Worm (Caenorhabditis elegans): Measurements from ENCODE around the gene K10D6.4.

The K10D6.4 gene

DNA sequence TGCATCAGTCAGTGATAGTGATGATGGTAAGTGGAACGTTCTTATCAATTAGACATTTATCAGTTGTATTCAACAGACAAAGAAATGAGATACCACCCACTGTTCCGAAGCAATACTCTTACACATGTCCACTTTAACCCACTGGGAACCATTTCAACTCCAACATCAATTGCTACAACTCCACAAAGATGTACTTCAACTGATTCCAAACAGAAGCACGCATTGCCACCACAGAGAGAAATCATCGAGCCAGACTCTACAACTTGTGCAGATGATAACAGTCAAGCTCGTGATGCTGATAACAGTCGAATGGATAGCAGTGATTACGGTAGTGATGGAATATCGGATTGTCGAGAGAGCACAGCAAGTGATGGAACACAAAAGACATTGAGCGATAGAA, 34.2 kb downstream of the K10D6.4 start:
- TF ChIP-seq sea-1 (GFP tag; conservative IDR thresholded peaks at IDR 0.05) (no peak), pes-1 (GFP tag; IDR thresholded peaks at IDR 0.05) (no peak), flt-1 (GFP tag; IDR thresholded peaks at IDR 0.05) (no peak), ceh-36 (tag; optimal IDR thresholded peaks at IDR 0.05) (no peak), tbx-11 (GFP tag; IDR thresholded peaks at IDR 0.05) (no peak), hmg-4 (GFP tag; optimal IDR thresholded peaks at IDR 0.05) (no peak), ceh-13 (GFP tag; optimal IDR thresholded peaks at IDR 0.05) (no peak), F13C5.2 (tag; optimal IDR thresholded peaks at IDR 0.05) (no peak), B0310.2 (tag; optimal IDR thresholded peaks at IDR 0.05) (no peak), hnd-1 (tag; optimal IDR thresholded peaks at IDR 0.05) (no peak)

DNA sequence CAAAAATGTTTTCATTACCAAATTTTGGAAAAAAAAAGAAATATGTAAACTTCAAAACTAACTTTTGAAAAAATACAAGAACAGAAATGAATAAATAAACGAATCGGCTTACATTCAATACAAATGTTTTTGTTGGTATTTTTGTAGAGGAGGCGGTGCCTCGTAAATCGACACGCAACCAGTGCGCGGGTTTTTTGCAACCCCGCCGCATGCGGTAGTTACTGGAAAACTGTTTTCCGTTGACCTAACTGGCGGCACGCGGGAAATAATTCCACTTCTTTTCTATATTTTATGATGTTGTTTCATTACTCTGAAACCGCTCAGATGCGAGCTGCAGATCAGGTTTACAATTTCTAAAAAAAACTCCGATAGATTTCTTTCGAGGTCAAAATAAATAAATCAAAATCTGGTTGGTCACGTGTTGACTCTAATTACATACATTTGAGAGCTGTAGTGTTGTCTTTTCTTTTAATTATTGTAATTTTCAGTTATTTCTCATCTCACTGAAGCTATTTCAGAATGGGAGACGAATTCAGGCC, 37.5 kb downstream of the K10D6.4 start, which contains the start of the genes dvc-1 and ima-1:
Gene dvc-1, minus strand, starts transcription at position 145 of the 539 bp plus-strand sequence.
Gene ima-1, plus strand, starts transcription at position 489 of the 539 bp plus-strand sequence.
- TF ChIP-seq hmg-4 (GFP tag; optimal IDR thresholded peaks at IDR 0.05) (peak; percentile 50), ceh-13 (GFP tag; optimal IDR thresholded peaks at IDR 0.05) (peak; percentile 65), ceh-36 (tag; optimal IDR thresholded peaks at IDR 0.05) (peak; percentile 69), tbx-37 (GFP tag; conservative IDR thresholded peaks at IDR 0.05) (peak; percentile 74), F13C5.2 (tag; optimal IDR thresholded peaks at IDR 0.05) (peak; percentile 90), pes-1 (GFP tag; IDR thresholded peaks at IDR 0.05) (no peak), sea-1 (GFP tag; conservative IDR thresholded peaks at IDR 0.05) (peak; percentile 75), hmbx-1 (tag; optimal IDR thresholded peaks at IDR 0.05) (peak; percentile 12), flt-1 (GFP tag; IDR thresholded peaks at IDR 0.05) (peak; percentile 76), B0310.2 (tag; optimal IDR thresholded peaks at IDR 0.05) (no peak), tra-4 (tag; optimal IDR thresholded peaks at IDR 0.05) (no peak), aly-1 (tag; optimal IDR thresholded peaks at IDR 0.05) (no peak), hnd-1 (tag; optimal IDR thresholded peaks at IDR 0.05) (peak; percentile 43), tbx-11 (GFP tag; IDR thresholded peaks at IDR 0.05) (peak; percentile 69; the same call in 1 of the 2 replicates), ets-7 (tag; optimal IDR thresholded peaks at IDR 0.05) (peak; percentile 0), scrt-1 (GFP tag; IDR thresholded peaks at IDR 0.05) (peak; percentile 55; the same call in 1 of the 2 replicates)

DNA sequence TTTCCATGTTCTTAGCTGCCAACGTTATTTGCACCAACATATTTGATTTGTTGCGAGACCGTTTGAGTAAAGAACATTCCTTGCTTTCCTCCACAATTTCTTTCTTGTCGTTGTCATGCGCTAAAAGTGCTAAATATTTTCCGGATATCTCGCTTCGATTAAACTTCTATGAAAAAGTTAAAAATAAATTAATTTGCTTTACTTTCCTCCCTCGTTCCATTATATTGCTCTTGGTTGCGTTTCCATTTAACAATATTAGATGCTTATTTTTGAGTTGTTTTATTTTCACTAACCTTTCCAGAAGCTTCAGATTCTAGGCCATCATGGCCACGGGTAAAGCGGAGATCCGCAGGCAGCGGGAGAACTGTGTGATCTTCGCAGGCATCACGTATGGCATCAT, 39.9 kb downstream of the K10D6.4 start, which contains the start of gene pgap-1:
Gene pgap-1, plus strand, starts transcription at position 301 of the 400 bp plus-strand sequence.
- TF ChIP-seq sea-1 (GFP tag; conservative IDR thresholded peaks at IDR 0.05) (no peak), tbx-37 (GFP tag; conservative IDR thresholded peaks at IDR 0.05) (no peak), ceh-36 (tag; optimal IDR thresholded peaks at IDR 0.05) (no peak), ets-7 (tag; optimal IDR thresholded peaks at IDR 0.05) (no peak), scrt-1 (GFP tag; IDR thresholded peaks at IDR 0.05) (no peak), flt-1 (GFP tag; IDR thresholded peaks at IDR 0.05) (no peak), tbx-11 (GFP tag; IDR thresholded peaks at IDR 0.05) (no peak), F13C5.2 (tag; optimal IDR thresholded peaks at IDR 0.05) (no peak), ceh-13 (GFP tag; optimal IDR thresholded peaks at IDR 0.05) (no peak), ama-1 (optimal IDR thresholded peaks at IDR 0.05) (no peak), hmg-4 (GFP tag; optimal IDR thresholded peaks at IDR 0.05) (no peak), hmbx-1 (tag; optimal IDR thresholded peaks at IDR 0.05) (no peak), tra-4 (tag; optimal IDR thresholded peaks at IDR 0.05) (no peak), B0310.2 (tag; optimal IDR thresholded peaks at IDR 0.05) (no peak), aly-1 (tag; optimal IDR thresholded peaks at IDR 0.05) (no peak), hnd-1 (tag; optimal IDR thresholded peaks at IDR 0.05) (no peak), pes-1 (GFP tag; IDR thresholded peaks at IDR 0.05) (no peak)

DNA sequence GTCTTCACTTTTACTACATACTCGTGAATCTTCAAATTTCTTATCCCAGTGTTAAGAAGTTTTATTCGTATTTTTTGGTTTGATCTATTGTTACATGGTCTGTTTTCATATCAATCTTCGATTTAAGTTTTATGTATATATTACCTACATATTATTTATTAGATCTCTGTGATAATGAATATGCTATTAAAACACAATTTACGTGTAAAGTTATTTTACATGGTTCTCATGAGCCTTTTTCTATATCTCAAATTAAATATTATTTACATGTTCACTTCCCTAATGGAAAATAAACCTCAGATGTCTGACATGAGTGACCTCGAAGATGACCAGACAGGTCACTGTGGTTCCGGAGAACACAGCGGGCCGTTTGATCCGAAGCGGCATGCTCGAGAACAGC, 42.8 kb downstream of the K10D6.4 start, which contains the start of gene mxl-1:
Gene mxl-1, plus strand, starts transcription at position 301 of the 400 bp plus-strand sequence.
- TF ChIP-seq flt-1 (GFP tag; IDR thresholded peaks at IDR 0.05): no peak

DNA sequence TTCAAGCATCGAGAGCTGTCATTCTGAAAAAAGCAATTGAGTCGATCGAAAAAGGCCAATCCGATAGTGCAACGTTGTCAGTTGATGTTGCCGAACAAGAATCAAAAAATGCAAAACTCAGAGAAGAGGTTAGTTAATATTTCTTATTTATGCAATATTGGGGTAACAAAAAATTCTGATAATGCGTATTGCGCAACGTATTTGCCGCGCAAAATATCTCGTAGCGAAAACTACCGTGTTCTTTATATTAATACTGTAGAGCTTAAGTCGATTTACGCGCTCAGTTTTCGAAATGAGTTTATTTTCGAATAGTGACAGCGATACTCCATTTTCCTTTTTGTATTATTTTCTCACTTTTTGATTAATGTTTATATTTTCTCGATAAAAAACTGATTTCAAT, 43.3 kb downstream of the K10D6.4 start:
- no peak for TF ChIP-seq hmbx-1 (tag; optimal IDR thresholded peaks at IDR 0.05)
- TF ChIP-seq B0310.2 (tag; optimal IDR thresholded peaks at IDR 0.05): no peak
- no peak for TF ChIP-seq hnd-1 (tag; optimal IDR thresholded peaks at IDR 0.05)
- no peak for TF ChIP-seq F13C5.2 (tag; optimal IDR thresholded peaks at IDR 0.05)
- no peak for TF ChIP-seq ets-7 (tag; optimal IDR thresholded peaks at IDR 0.05)
- no peak for TF ChIP-seq ama-1 (optimal IDR thresholded peaks at IDR 0.05)
- no peak for TF ChIP-seq hmg-4 (GFP tag; optimal IDR thresholded peaks at IDR 0.05)
- no peak for TF ChIP-seq ceh-36 (tag; optimal IDR thresholded peaks at IDR 0.05)
- no peak for TF ChIP-seq aly-1 (tag; optimal IDR thresholded peaks at IDR 0.05)
- TF ChIP-seq pes-1 (GFP tag; IDR thresholded peaks at IDR 0.05): no peak

DNA sequence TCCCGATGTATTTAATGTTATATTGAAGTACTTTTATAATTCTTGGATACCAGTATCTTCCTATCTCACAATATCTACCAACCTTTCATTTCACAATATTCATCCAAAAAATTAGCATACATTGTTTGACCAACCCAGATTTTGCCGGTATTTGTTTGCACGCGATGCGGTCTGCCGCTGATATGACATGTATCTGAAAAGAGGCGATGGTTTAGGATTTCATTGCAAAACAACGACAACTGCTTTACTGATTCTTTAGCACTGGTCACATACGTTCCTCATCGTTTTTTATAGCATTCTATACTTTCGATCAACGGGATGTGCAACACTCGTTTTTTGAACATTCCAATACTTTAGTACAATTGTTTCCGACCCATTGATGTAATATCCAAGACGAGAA, 46.1 kb downstream of the K10D6.4 start, which contains the start of gene mam-4:
Gene mam-4, plus strand, starts transcription at position 301 of the 400 bp plus-strand sequence.
- no peak for TF ChIP-seq ceh-13 (GFP tag; optimal IDR thresholded peaks at IDR 0.05)
- no peak for TF ChIP-seq F13C5.2 (tag; optimal IDR thresholded peaks at IDR 0.05)
- TF ChIP-seq flt-1 (GFP tag; IDR thresholded peaks at IDR 0.05): no peak
- TF ChIP-seq hmg-4 (GFP tag; optimal IDR thresholded peaks at IDR 0.05): no peak
- TF ChIP-seq hmbx-1 (tag; optimal IDR thresholded peaks at IDR 0.05): no peak
- no peak for TF ChIP-seq B0310.2 (tag; optimal IDR thresholded peaks at IDR 0.05)
- TF ChIP-seq sea-1 (GFP tag; conservative IDR thresholded peaks at IDR 0.05): no peak
- no peak for TF ChIP-seq tra-4 (tag; optimal IDR thresholded peaks at IDR 0.05)
- TF ChIP-seq ceh-36 (tag; optimal IDR thresholded peaks at IDR 0.05): no peak
- TF ChIP-seq aly-1 (tag; optimal IDR thresholded peaks at IDR 0.05): no peak
- no peak for TF ChIP-seq ama-1 (optimal IDR thresholded peaks at IDR 0.05)

DNA sequence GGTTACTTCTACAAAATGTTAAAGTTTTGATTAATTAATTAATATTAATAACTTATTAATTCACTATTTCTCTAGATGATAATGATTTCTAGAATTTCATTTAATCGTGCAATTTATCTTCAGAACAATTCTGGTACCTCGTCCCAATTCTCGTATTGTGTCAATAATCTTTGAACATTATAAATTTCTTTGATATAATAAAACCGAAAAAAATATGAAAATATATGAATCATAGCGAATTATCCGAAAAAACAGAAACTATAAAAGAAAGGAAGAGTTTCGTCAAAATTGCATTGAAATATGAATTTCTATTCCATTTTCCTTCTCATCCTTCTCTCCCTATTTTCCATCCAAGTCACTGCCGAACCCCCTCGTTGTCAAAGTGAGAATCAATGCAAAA, 49.0 kb downstream of the K10D6.4 start, which contains the start of gene T19B10.12:
Gene T19B10.12, plus strand, starts transcription at position 301 of the 400 bp plus-strand sequence.
- TF ChIP-seq F13C5.2 (tag; optimal IDR thresholded peaks at IDR 0.05): no peak
- no peak for TF ChIP-seq tra-4 (tag; optimal IDR thresholded peaks at IDR 0.05)
- TF ChIP-seq B0310.2 (tag; optimal IDR thresholded peaks at IDR 0.05): no peak
- no peak for TF ChIP-seq hmg-4 (GFP tag; optimal IDR thresholded peaks at IDR 0.05)
- TF ChIP-seq scrt-1 (GFP tag; IDR thresholded peaks at IDR 0.05): no peak
- TF ChIP-seq hmbx-1 (tag; optimal IDR thresholded peaks at IDR 0.05): no peak
- TF ChIP-seq tbx-11 (GFP tag; IDR thresholded peaks at IDR 0.05): no peak
- no peak for TF ChIP-seq ceh-13 (GFP tag; optimal IDR thresholded peaks at IDR 0.05)
- TF ChIP-seq ama-1 (optimal IDR thresholded peaks at IDR 0.05): no peak
- no peak for TF ChIP-seq pes-1 (GFP tag; IDR thresholded peaks at IDR 0.05)
- TF ChIP-seq ets-7 (tag; optimal IDR thresholded peaks at IDR 0.05): no peak
- TF ChIP-seq ceh-36 (tag; optimal IDR thresholded peaks at IDR 0.05): no peak
- TF ChIP-seq tbx-37 (GFP tag; conservative IDR thresholded peaks at IDR 0.05): no peak
- TF ChIP-seq hnd-1 (tag; optimal IDR thresholded peaks at IDR 0.05): no peak
- TF ChIP-seq sea-1 (GFP tag; conservative IDR thresholded peaks at IDR 0.05): no peak
- TF ChIP-seq aly-1 (tag; optimal IDR thresholded peaks at IDR 0.05): no peak
- no peak for TF ChIP-seq flt-1 (GFP tag; IDR thresholded peaks at IDR 0.05)

All from whole organism, early embryonic.